Worm (Caenorhabditis elegans) whole organism, early embryonic: ENCODE data around the gene C25H3.15.

Experiments
- B0310.2 ChIP-seq: sonication (generic microtip); optimal IDR thresholded peaks from 2 replicates; lab custom pipeline; 2016; ENCODE audit warnings: mild to moderate bottlenecking, missing genetic modification characterization, missing compliant biosample characterization
- F13C5.2 ChIP-seq: sonication (generic microtip); optimal IDR thresholded peaks from 2 replicates; lab custom pipeline; 2017; ENCODE audit warnings: mild to moderate bottlenecking, missing genetic modification characterization, inconsistent platforms, missing compliant biosample characterization
- aly-1 ChIP-seq: sonication (generic microtip); optimal IDR thresholded peaks from 2 replicates; lab custom pipeline; 2016; ENCODE audit warnings: missing genetic modification characterization, missing compliant biosample characterization
- ama-1 ChIP-seq: fragments of 150-350 bp; optimal IDR thresholded peaks from 2 replicates; lab custom pipeline; 2014
- ceh-13 ChIP-seq: fragments of 200-800 bp; sonication (Bioruptor generic); optimal IDR thresholded peaks from 2 replicates; lab custom pipeline; 2018; ENCODE audit warnings: mild to moderate bottlenecking, missing genetic modification characterization, missing compliant biosample characterization
- ceh-36 ChIP-seq: sonication (generic microtip); optimal IDR thresholded peaks from 2 replicates; lab custom pipeline; 2016; ENCODE audit warnings: missing genetic modification characterization, inconsistent platforms, missing compliant biosample characterization
- ets-7 ChIP-seq: sonication (generic microtip); optimal IDR thresholded peaks from 2 replicates; lab custom pipeline; 2016; ENCODE audit warnings: missing genotype, missing genetic modification characterization, missing compliant biosample characterization
- flt-1 ChIP-seq: fragments of 200-800 bp; sonication (Bioruptor generic); IDR thresholded peaks from 2 replicates; pipeline ENCODE4 v1.3.6; 2022; ENCODE audit warnings: missing genetic modification characterization, missing compliant biosample characterization
- hmbx-1 ChIP-seq: sonication (generic microtip); optimal IDR thresholded peaks from 2 replicates; lab custom pipeline; 2016; ENCODE audit warnings: mild to moderate bottlenecking, missing genetic modification characterization, missing compliant biosample characterization
- hmg-4 ChIP-seq: fragments of 200-800 bp; sonication (Bioruptor generic); optimal IDR thresholded peaks from 2 replicates; lab custom pipeline; 2018; ENCODE audit warnings: mild to moderate bottlenecking, missing genetic modification characterization, missing compliant biosample characterization
- hnd-1 ChIP-seq: sonication (generic microtip); optimal IDR thresholded peaks from 2 replicates; lab custom pipeline; 2016; ENCODE audit warnings: missing genetic modification characterization, missing compliant biosample characterization
- pes-1 ChIP-seq: fragments of 200-800 bp; sonication (Bioruptor generic); IDR thresholded peaks from 2 replicates; pipeline ENCODE4 v1.3.6; 2022; ENCODE audit warnings: missing genetic modification reagents, missing genetic modification characterization, missing compliant biosample characterization
- scrt-1 ChIP-seq: fragments of 200-800 bp; sonication (Bioruptor generic); IDR thresholded peaks from 2 replicates; pipeline ENCODE4 v1.3.6; 2022; ENCODE audit warnings: missing genetic modification characterization, missing compliant biosample characterization
- sea-1 ChIP-seq: fragments of 200-800 bp; sonication (Bioruptor generic); conservative IDR thresholded peaks from 2 replicates; pipeline ENCODE4 v1.3.6; 2022; ENCODE audit warnings: missing genetic modification characterization, missing compliant biosample characterization
- tbx-11 ChIP-seq: fragments of 200-800 bp; sonication (Bioruptor generic); IDR thresholded peaks from 2 replicates; pipeline ENCODE4 v1.3.6; 2022; ENCODE audit warnings: missing genetic modification characterization, missing compliant biosample characterization
- tbx-37 ChIP-seq: fragments of 200-800 bp; sonication (Bioruptor generic); conservative IDR thresholded peaks from 2 replicates; pipeline ENCODE4 v1.3.6; 2022; ENCODE audit warnings: missing genetic modification reagents, missing genetic modification characterization, missing compliant biosample characterization
- tra-4 ChIP-seq: sonication (generic microtip); optimal IDR thresholded peaks from 2 replicates; lab custom pipeline; 2017; ENCODE audit warnings: missing genetic modification characterization, missing compliant biosample characterization

The C25H3.15 gene

DNA sequence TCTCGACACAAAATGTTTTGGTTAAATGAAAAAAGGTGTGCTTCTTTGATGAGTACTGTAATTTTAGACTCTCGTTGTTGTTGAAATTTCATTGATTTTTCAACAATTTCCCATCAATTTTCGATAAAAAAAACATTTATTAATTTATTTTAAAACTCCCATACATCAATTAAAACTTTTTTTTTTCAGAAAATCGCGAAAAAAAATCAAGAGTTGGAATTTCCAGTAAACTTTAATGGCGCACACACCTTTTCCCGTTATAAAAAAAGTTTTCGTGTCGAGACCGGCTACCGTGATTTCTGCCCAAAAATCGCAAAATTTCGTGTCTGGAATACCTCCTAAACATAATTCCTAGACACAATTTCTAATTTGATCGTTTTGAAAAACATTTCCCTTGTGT lies 29.7 kb downstream of the C25H3.15 start, which contains the start of gene C25H3.14:
TSS of gene C25H3.14 (plus strand) at position 301 of the 400 bp plus-strand sequence.
- no peak for TF ChIP-seq ama-1 (lab: Kevin White, UChicago)
- no peak for TF ChIP-seq ceh-13 (GFP tag; lab: Kevin White, UChicago)
- no peak for TF ChIP-seq B0310.2 (tag; lab: Kevin White, UChicago)
- no peak for TF ChIP-seq tbx-11 (GFP tag; lab: Robert Waterston, UW)
- TF ChIP-seq flt-1 = no peak
- TF ChIP-seq tra-4 (tag; lab: Kevin White, UChicago) = no peak
- TF ChIP-seq F13C5.2 (tag; lab: Kevin White, UChicago) = no peak
- TF ChIP-seq aly-1 (tag; lab: Kevin White, UChicago) = no peak
- no peak for TF ChIP-seq hmbx-1 (tag; lab: Kevin White, UChicago)
- TF ChIP-seq hnd-1 (tag; lab: Kevin White, UChicago) = no peak
- TF ChIP-seq hmg-4 (GFP tag; lab: Kevin White, UChicago) = no peak
- TF ChIP-seq ets-7 (tag; lab: Kevin White, UChicago) = no peak
- TF ChIP-seq sea-1 (GFP tag; lab: Robert Waterston, UW) = no peak
- no peak for TF ChIP-seq ceh-36

DNA sequence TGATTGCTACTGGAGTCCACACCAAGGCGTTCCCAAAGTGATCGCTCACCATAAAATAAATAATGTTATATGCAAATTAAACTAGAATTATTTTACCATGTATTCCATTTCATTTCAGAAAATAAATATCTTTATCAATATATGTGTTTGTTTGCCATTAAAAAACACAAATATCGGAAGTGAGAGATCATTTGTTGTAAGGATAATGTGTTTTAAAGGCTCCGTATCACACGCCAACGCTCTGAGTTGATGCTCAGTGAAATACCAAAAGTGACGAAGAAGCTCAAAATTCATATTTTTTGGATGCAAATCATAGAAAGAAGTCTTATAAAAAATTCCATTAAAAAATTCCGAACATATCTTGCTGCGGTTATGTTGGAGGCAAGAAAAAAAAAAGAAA lies 31.1 kb downstream of the C25H3.15 start:
- no peak for TF ChIP-seq ceh-13 (GFP tag; lab: Kevin White, UChicago)
- no peak for TF ChIP-seq F13C5.2 (tag; lab: Kevin White, UChicago)
- TF ChIP-seq tbx-11 (GFP tag; lab: Robert Waterston, UW) = no peak

DNA sequence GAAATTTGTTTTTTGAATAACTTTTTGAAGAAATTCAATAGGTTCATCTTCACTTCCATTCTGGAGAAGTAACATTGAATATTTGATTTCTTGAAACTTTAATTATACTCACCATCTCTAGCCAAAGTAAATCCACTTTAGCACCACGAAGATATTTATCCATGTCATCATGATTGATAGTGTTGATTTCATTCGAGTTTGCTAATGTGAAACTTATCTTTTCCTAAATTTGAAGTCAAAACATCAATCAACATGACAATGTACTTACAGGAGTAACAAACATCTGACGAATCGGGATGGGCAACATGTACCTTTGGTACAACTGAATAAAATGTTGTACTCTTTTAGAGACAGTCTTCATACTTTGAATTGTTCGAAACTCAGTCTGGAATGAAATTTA lies 32.2 kb downstream of the C25H3.15 start:
- no peak for TF ChIP-seq F13C5.2 (tag; lab: Kevin White, UChicago)
- no peak for TF ChIP-seq scrt-1 (GFP tag; lab: Robert Waterston, UW)
- no peak for TF ChIP-seq aly-1 (tag; lab: Kevin White, UChicago)
- TF ChIP-seq ceh-36 = no peak
- no peak for TF ChIP-seq flt-1
- TF ChIP-seq ama-1 (lab: Kevin White, UChicago) = no peak
- TF ChIP-seq tbx-11 (GFP tag; lab: Robert Waterston, UW) = no peak
- no peak for TF ChIP-seq tra-4 (tag; lab: Kevin White, UChicago)
- TF ChIP-seq hmg-4 (GFP tag; lab: Kevin White, UChicago) = no peak
- TF ChIP-seq hmbx-1 (tag; lab: Kevin White, UChicago) = no peak
- TF ChIP-seq ceh-13 (GFP tag; lab: Kevin White, UChicago) = no peak
- no peak for TF ChIP-seq pes-1
- TF ChIP-seq sea-1 (GFP tag; lab: Robert Waterston, UW) = no peak

DNA sequence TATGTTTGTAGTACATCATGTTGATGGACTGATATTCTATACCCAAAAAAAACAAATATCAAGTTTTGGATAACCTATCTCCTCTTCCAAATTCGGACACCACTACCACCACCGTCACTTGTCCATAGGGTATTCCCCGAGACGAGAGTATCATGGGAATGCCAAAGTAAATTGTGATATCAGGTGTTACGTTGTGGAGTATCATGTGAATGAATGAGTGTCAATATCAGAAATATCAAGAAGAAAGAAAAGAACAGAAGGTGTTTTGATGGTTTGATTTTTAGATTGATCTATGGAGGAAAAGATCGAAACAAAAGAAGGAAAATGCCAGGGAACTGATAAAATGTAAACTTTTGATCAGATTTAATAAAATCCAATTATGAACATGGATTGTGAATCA lies 33.1 kb downstream of the C25H3.15 start:
- no peak for TF ChIP-seq tbx-11 (GFP tag; lab: Robert Waterston, UW)

DNA sequence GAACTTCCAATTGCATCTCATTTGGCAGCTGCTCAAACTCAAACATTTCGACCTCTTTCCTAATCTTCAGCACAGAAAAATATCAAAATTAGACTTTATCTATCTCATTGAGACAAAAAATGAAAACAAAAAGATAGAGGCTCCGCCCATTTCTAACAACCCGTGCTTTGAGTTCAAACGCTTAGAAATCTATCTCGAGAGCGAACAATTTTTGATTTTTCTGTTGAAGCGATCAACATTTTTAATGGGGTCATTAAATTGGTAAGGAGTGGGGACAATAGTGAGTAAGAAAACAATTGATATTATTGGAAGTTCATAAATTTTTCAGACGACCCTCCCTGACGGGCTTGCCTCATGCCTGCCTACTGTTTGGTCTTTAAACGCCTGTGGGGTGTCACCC lies 33.7 kb downstream of the C25H3.15 start, which contains the start of the genes C25H3.10 and C25H3.1:
TSS of gene C25H3.10 (minus strand) at position 101 of the 400 bp plus-strand sequence.
TSS of gene C25H3.1 (plus strand) at position 203 of the 400 bp plus-strand sequence.
- TF ChIP-seq tra-4 (tag; lab: Kevin White, UChicago) = no peak
- TF ChIP-seq ets-7 (tag; lab: Kevin White, UChicago) = no peak
- no peak for TF ChIP-seq hnd-1 (tag; lab: Kevin White, UChicago)
- TF ChIP-seq scrt-1 (GFP tag; lab: Robert Waterston, UW) = no peak
- TF ChIP-seq pes-1 = no peak
- TF ChIP-seq sea-1 (GFP tag; lab: Robert Waterston, UW) = no peak
- TF ChIP-seq ceh-36 = no peak
- TF ChIP-seq ama-1 (lab: Kevin White, UChicago) = no peak
- no peak for TF ChIP-seq aly-1 (tag; lab: Kevin White, UChicago)
- TF ChIP-seq tbx-11 (GFP tag; lab: Robert Waterston, UW) = no peak
- TF ChIP-seq ceh-13 (GFP tag; lab: Kevin White, UChicago) = no peak
- no peak for TF ChIP-seq tbx-37 (GFP tag; lab: Robert Waterston, UW)

DNA sequence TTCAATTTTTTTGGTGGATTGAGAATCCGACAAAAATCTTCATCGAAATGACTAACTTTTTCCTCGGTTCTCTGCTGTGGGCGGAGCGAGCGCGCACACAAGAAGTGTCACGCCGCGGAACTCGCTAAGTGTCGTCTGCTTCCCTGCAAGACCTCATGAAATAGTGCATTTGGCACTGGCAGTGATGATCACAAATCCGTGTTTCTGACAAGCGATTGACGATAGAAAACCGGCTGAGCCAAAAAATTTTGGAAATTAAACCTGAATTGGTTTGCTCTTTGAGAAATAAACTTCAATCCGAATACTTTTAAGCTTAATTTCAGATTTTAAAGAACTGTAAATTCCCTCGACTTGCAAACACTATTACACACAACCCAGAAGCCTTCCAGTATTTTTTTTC lies 36.4 kb downstream of the C25H3.15 start:
- TF ChIP-seq hnd-1 (tag; lab: Kevin White, UChicago) (no peak), ama-1 (lab: Kevin White, UChicago) (peak; percentile 70)

DNA sequence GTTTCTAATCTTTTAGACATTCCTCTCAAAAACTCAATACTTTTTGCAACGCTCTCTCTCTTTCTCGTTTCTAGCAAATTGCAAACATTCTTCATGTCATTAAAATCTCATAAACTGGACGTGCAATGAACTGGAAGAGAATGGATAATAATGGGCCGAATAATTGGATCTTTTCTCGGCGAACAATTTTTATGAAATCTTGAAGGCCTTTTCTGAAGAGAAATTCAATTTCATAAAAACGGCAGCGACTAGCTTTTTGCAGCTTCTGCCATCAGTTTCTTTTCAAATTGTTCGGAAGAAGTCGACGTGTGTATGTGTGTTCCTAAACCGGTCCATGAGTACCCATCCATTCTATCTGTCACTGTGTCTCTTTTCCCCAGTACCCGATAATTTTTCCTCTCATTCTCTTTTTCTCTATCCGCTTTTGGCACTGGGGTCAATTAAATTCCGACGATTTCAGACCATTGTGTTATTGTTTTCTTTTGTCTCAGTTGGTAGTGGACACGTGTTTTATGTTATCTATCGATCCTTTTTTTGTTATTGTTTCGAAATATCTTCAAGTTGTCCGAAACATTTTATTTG lies 37.6 kb downstream of the C25H3.15 start:
- TF ChIP-seq sea-1 (GFP tag; lab: Robert Waterston, UW) = no peak
- TF ChIP-seq aly-1 (tag; lab: Kevin White, UChicago) = no peak
- no peak for TF ChIP-seq ets-7 (tag; lab: Kevin White, UChicago)
- no peak for TF ChIP-seq hmbx-1 (tag; lab: Kevin White, UChicago)
- no peak for TF ChIP-seq tbx-37 (GFP tag; lab: Robert Waterston, UW)
- no peak for TF ChIP-seq B0310.2 (tag; lab: Kevin White, UChicago)
- no peak for TF ChIP-seq hnd-1 (tag; lab: Kevin White, UChicago)
- TF ChIP-seq tbx-11 (GFP tag; lab: Robert Waterston, UW) = no peak
- TF ChIP-seq scrt-1 (GFP tag; lab: Robert Waterston, UW) = no peak
- no peak for TF ChIP-seq ceh-36
- no peak for TF ChIP-seq F13C5.2 (tag; lab: Kevin White, UChicago)
- no peak for TF ChIP-seq ama-1 (lab: Kevin White, UChicago)

DNA sequence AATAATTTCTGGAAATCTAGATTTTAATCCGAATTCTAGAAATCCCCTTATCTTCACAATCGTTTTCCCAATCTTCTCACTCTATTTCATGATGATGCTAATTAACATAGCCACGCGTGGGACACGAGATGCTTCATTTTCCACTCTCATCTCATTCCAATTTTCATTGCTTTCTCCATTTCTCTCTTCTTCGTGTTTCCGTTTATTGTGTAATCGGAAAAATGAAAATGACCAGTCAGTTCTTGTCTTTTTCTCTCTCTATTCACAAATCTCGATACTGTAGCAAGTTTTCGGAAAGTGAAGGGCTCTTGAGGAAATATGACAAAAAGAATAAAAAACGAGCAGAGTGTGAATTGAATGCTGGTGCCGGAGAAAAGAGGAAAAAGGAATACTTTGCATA lies 39.4 kb downstream of the C25H3.15 start:
- TF ChIP-seq tbx-37 (GFP tag; lab: Robert Waterston, UW) (no peak), hmbx-1 (tag; lab: Kevin White, UChicago) (no peak), aly-1 (tag; lab: Kevin White, UChicago) (no peak), sea-1 (GFP tag; lab: Robert Waterston, UW) (no peak), B0310.2 (tag; lab: Kevin White, UChicago) (no peak), ceh-36 (no peak)
